Fruit fly (Drosophila melanogaster): ENCODE measurements around the gene CG33303.

CG33303 gene

DNA sequence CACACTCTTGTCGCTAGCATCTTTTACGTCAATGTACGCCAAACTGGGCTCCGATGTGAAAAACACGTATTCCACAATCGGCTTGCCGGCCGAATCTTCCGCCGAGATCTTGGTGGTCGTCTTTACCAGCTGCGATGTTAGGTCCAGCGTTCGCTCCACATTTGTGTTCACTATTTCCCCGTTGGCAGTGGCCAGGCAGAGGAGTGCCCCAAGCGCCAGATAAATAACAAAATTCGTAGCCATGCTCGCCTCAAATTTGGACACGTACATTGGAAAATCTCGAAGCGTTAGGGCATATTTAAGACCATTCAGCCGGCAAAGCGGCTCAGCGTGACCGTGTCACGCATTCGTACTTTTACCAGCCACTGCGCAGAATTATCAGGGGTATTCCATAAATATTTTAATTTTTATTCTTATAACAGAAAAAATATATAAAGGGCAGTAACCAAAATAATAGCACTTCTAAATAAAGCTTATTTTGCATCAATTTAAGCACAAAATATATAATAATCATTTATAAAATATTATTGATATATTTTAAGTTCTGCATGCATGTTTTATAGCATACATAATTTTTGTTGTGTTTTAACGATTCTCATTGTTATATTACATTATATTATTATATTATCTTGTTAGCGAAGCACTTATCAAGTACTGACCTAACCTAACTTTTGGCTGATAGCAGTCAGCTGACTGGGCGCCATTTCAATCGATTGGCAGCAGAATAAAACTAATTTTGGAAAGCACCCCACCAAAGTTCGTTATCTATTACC is at the start of gene CG33303, which contains the start of gene dpr19:
TSS of gene CG33303 (minus strand) at position 294 of the 773 bp plus-strand sequence.
TSS of gene dpr19 (plus strand) at position 705 of the 773 bp plus-strand sequence.
- TF ChIP-seq noc (tag; optimal IDR thresholded peaks at IDR 0.05) = peak; percentile 11

- TF ChIP-seq noc (tag; optimal IDR thresholded peaks at IDR 0.05) = no peak
These were observed 47.4 kb upstream of the CG33303 start, which contains the start of the genes pie and Wdfy2 for dm6 chr2L:10422643-10423606. Gene pie, minus strand, starts transcription at chr2L:10422780. Gene Wdfy2, plus strand, starts transcription at chr2L:10423291.

dm6 chr2L:10418981-10419380 is 43.4 kb upstream of the CG33303 start, which contains the start of gene RfC3:
Gene RfC3, plus strand, starts transcription at chr2L:10419190.
- TF ChIP-seq noc (tag; optimal IDR thresholded peaks at IDR 0.05) = no peak

dm6 chr2L:10413251-10414127 is 37.9 kb upstream of the CG33303 start, which contains the start of the genes CG5355 and Klp31E:
Gene CG5355, minus strand, starts transcription at chr2L:10413463.
Gene Klp31E, plus strand, starts transcription at chr2L:10414017.
- TF ChIP-seq noc (tag; optimal IDR thresholded peaks at IDR 0.05) = no peak

DNA sequence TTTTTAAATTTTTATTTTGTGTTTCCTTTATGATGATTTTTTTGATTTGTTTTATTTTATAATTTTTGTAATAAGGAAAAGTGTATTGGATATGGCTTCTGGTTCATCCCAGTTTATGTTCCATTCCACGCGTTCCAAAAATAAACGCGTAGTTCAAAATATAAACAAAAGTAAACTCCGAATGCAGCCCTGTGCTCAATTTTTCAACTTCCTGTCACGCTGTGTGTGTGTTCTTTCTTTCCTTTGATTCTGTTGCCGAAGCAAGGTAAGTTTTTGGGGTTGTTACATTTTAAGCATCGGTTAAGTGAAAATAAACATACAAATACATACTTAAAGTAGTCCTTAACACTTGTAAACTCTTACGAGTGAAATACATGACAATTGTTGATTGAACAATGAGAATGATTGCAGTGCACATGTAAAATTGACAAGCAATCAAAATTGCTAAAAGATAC is 32.6 kb upstream of the CG33303 start, which contains the start of the genes Ip259 and RpS27A:
TSS of gene Ip259 (plus strand) at position 231 of the 455 bp plus-strand sequence.
TSS of gene RpS27A (plus strand) at position 231 of the 455 bp plus-strand sequence.
- TF ChIP-seq noc (tag; optimal IDR thresholded peaks at IDR 0.05) = no peak

DNA sequence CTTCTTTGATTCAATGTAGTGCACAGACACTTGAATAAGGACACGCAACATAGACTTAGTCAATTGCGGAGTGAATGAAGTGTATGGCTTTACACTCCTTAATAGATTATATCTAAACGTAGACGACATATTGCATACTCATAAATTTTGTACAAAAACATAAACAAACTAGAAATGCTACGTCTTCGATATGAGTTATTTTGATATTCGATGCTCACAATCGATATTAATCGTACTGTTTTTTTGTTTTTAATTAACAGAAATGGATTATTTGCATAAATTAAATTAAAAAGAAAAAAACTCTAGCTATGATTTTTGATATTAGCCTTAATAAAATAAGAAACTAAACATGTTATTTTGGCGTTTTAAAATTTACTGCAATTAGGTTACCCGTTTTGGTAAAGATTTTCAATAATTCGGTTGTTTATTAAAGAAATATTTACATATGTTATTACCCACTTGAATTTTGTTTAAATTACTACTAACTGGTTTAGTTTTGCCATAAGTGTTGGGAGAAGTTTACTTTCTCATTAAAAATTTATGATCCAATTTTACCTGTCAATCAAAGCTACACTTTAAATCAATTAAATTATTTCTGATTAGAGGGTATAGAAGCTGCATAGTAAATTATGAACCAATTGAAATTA is 29.6 kb upstream of the CG33303 start, which contains the start of the genes CG17768, LSm-4 and Ir31a:
TSS of gene CG17768 (minus strand) at position 196 of the 647 bp plus-strand sequence.
TSS of gene LSm-4 (minus strand) at position 196 of the 647 bp plus-strand sequence.
TSS of gene Ir31a (plus strand) at position 558 of the 647 bp plus-strand sequence.
- TF ChIP-seq noc (tag; optimal IDR thresholded peaks at IDR 0.05) = no peak

DNA sequence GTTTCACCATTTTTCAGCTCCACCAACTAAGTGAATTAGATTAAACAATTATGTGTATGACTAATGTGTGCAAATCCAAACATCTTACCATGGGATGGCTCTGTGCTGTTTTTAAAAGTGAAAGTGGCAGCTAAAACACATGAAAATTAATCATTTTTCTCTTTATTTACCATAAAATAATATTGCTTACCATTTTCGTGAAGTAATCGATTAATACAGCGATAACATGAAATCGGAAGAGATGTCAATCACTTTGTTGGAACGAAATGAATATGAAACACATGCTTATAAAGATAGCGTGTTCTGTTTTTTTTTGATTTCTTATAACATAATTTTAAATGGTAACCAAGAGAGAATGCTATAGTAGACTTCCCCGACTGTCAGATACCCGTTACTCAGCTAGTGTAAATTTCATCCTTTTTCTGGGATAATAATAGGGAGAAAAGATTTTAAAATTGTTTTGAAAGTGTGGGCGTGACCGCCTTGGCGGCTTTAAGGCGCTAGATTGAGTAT is 28.3 kb upstream of the CG33303 start:
- TF ChIP-seq noc (tag; optimal IDR thresholded peaks at IDR 0.05) = no peak

- no peak for TF ChIP-seq noc (tag; optimal IDR thresholded peaks at IDR 0.05)
These were observed 21.5 kb upstream of the CG33303 start for dm6 chr2L:10396877-10397587.

dm6 chr2L:10396488-10396824 is 20.9 kb upstream of the CG33303 start, which contains the start of gene Cnot4:
Gene Cnot4, plus strand, starts transcription at chr2L:10396716.
- no peak for TF ChIP-seq noc (tag; optimal IDR thresholded peaks at IDR 0.05)

dm6 chr2L:10395642-10396487 is 20.3 kb upstream of the CG33303 start, which contains the start of gene Mdh1:
Gene Mdh1, minus strand, starts transcription at chr2L:10396332.
- TF ChIP-seq noc (tag; optimal IDR thresholded peaks at IDR 0.05) = no peak

DNA sequence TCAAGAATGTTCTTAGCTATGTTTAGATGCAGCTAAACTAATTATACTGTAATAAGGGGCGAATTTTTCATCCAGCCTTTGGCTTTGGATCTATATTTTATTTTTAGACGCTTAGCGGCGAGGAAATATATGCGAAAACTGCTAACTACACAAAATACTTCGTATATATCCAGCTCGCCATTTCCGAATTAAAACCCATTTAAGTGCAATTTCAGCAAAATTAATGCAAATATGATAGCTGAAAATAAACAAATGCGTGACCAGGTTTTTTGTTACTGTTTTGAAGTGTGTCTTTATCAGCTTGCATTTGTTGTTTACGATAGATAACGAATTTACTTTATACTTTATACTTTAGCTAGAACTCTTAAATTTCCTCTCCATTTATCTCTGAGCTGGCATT is 19.5 kb upstream of the CG33303 start:
- no peak for TF ChIP-seq noc (tag; optimal IDR thresholded peaks at IDR 0.05)

- no peak for TF ChIP-seq noc (tag; optimal IDR thresholded peaks at IDR 0.05)
These were observed 17.9 kb upstream of the CG33303 start for dm6 chr2L:10393467-10393866.

Data from whole organism, larva.